Worm (Caenorhabditis elegans) whole organism, young adult: ENCODE measurements around the gene wht-7.

Experiments used
- C06A6.2 ChIP-seq: fragments of 200-800 bp; sonication (Bioruptor generic); conservative IDR thresholded peaks from 2 replicates; pipeline ENCODE4 v1.3.6; 2022; ENCODE audit warnings: missing genetic modification characterization, missing compliant biosample characterization
- C17E4.6 ChIP-seq: fragments of 200-800 bp; sonication (Bioruptor generic); IDR thresholded peaks from 2 replicates; pipeline ENCODE4 v1.3.6; 2022; ENCODE audit warnings: missing genetic modification reagents, missing genetic modification characterization, missing compliant biosample characterization
- F37B4.10 ChIP-seq: fragments of 200-800 bp; sonication (Bioruptor generic); IDR thresholded peaks from 2 replicates; pipeline ENCODE4 v1.3.6; 2022; ENCODE audit warnings: missing genetic modification characterization, missing compliant biosample characterization
- F52B5.7 ChIP-seq: sonication (generic microtip); optimal IDR thresholded peaks from 2 replicates; lab custom pipeline; 2016; ENCODE audit warnings: mild to moderate bottlenecking, missing genetic modification characterization, missing compliant biosample characterization
- F57C9.4 ChIP-seq: sonication (generic microtip); optimal IDR thresholded peaks from 2 replicates; lab custom pipeline; 2017; ENCODE audit warnings: mild to moderate bottlenecking, missing genetic modification characterization, missing compliant biosample characterization
- Y53G8AR.9 ChIP-seq: fragments of 200-800 bp; sonication (Bioruptor generic); conservative IDR thresholded peaks from 2 replicates; pipeline ENCODE4 v1.3.6; 2022; ENCODE audit warnings: missing genetic modification reagents, missing genetic modification characterization, missing compliant biosample characterization
- Y56A3A.18 ChIP-seq: fragments of 200-800 bp; sonication (Bioruptor generic); IDR thresholded peaks from 2 replicates; pipeline ENCODE4 v1.3.6; 2022; ENCODE audit warnings: missing genetic modification reagents, missing genetic modification characterization, missing compliant biosample characterization
- Y67H2A.10 ChIP-seq: fragments of 200-800 bp; sonication (Bioruptor generic); conservative IDR thresholded peaks from 2 replicates; pipeline ENCODE4 v1.3.6; 2022; ENCODE audit warnings: missing genetic modification reagents, missing genetic modification characterization, missing compliant biosample characterization
- ama-1 ChIP-seq, 3 experiments: fragments of 150-350 bp in 1 of 3; sonication (generic microtip) in 2 of 3; optimal IDR thresholded peaks; 2 replicates each; lab custom pipeline; 2014 to 2018; ENCODE audit warnings: missing biosample characterization in 2 of 3, missing genetic modification characterization in 2 of 3, missing genetic modification reagents in 2 of 3
- bed-2 ChIP-seq: fragments of 200-800 bp; sonication (Bioruptor generic); IDR thresholded peaks from 2 replicates; pipeline ENCODE4 v1.3.6; 2022; ENCODE audit warnings: missing genetic modification reagents, missing genetic modification characterization, missing compliant biosample characterization
- cebp-2 ChIP-seq: fragments of 200-800 bp; sonication (Bioruptor generic); IDR thresholded peaks from 2 replicates; pipeline ENCODE4 v1.3.6; 2022; ENCODE audit warnings: missing genetic modification characterization, missing compliant biosample characterization
- ceh-58 ChIP-seq: fragments of 200-800 bp; sonication (Bioruptor generic); IDR thresholded peaks from 2 replicates; pipeline ENCODE4 v1.3.6; 2022; ENCODE audit warnings: missing genetic modification characterization, missing compliant biosample characterization
- dpff-1 ChIP-seq: sonication (generic microtip); optimal IDR thresholded peaks from 2 replicates; lab custom pipeline; 2017; ENCODE audit warnings: mild to moderate bottlenecking, missing genetic modification characterization, missing compliant biosample characterization
- egl-18 ChIP-seq: fragments of 200-800 bp; sonication (Bioruptor generic); IDR thresholded peaks from 2 replicates; pipeline ENCODE4 v1.3.6; 2022; ENCODE audit warnings: missing genetic modification reagents, missing genetic modification characterization, missing compliant biosample characterization
- egl-44 ChIP-seq: fragments of 200-800 bp; sonication (Bioruptor generic); IDR thresholded peaks from 2 replicates; pipeline ENCODE4 v1.3.6; 2022; ENCODE audit warnings: missing genetic modification reagents, missing genetic modification characterization, missing compliant biosample characterization
- ekl-4 ChIP-seq: fragments of 200-800 bp; sonication (Bioruptor generic); IDR thresholded peaks from 2 replicates; pipeline ENCODE4 v1.3.6; 2022; ENCODE audit warnings: missing genetic modification reagents, missing genetic modification characterization, missing compliant biosample characterization
- hlh-12 ChIP-seq: sonication (generic microtip); optimal IDR thresholded peaks from 2 replicates; lab custom pipeline; 2016; ENCODE audit warnings: missing genetic modification characterization, missing compliant biosample characterization
- hsf-1 ChIP-seq: fragments of 200-800 bp; sonication (Bioruptor generic); IDR thresholded peaks from 2 replicates; pipeline ENCODE4 v1.3.6; 2022; ENCODE audit warnings: missing genetic modification reagents, missing genetic modification characterization, missing compliant biosample characterization
- lin-54 ChIP-seq: fragments of 200-800 bp; sonication (Bioruptor generic); optimal IDR thresholded peaks from 2 replicates; lab custom pipeline; 2018; ENCODE audit warnings: mild to moderate bottlenecking, missing genetic modification characterization, missing compliant biosample characterization
- lsl-1 ChIP-seq: fragments of 200-800 bp; sonication (Bioruptor generic); optimal IDR thresholded peaks from 2 replicates; lab custom pipeline; 2018; ENCODE audit warnings: mild to moderate bottlenecking, missing genetic modification characterization, moderate library complexity, missing compliant biosample characterization
- mcd-1 ChIP-seq: fragments of 200-800 bp; sonication (Bioruptor generic); IDR thresholded peaks from 2 replicates; pipeline ENCODE4 v1.3.6; 2022; ENCODE audit warnings: missing genetic modification reagents, missing genetic modification characterization, missing compliant biosample characterization
- mxl-1 ChIP-seq: sonication (generic microtip); optimal IDR thresholded peaks from 2 replicates; lab custom pipeline; 2016; ENCODE audit warnings: missing genetic modification characterization, missing compliant biosample characterization
- nfyb-1 ChIP-seq: fragments of 200-800 bp; sonication (Bioruptor generic); IDR thresholded peaks from 2 replicates; pipeline ENCODE4 v1.3.6; 2022; ENCODE audit warnings: missing genetic modification reagents, missing genetic modification characterization, missing compliant biosample characterization
- nhr-80 ChIP-seq: sonication (generic microtip); optimal IDR thresholded peaks from 2 replicates; lab custom pipeline; 2016; ENCODE audit warnings: missing genetic modification characterization, missing compliant biosample characterization
- snpc-1.3 ChIP-seq: sonication (generic microtip); optimal IDR thresholded peaks from 2 replicates; lab custom pipeline; 2017; ENCODE audit warnings: missing genetic modification characterization, mild to moderate bottlenecking, missing compliant biosample characterization, antibody characterized with exemption, moderate library complexity, missing genotype, missing genetic modification reagents; ENCODE audit not compliant: insufficient read depth
- somi-1 ChIP-seq: fragments of 200-800 bp; sonication (Bioruptor generic); optimal IDR thresholded peaks from 2 replicates; lab custom pipeline; 2018; ENCODE audit warnings: mild to moderate bottlenecking, missing genetic modification characterization, missing compliant biosample characterization
- tbp1 ChIP-seq: fragments of 200-800 bp; sonication (Bioruptor generic); optimal IDR thresholded peaks from 2 replicates; lab custom pipeline; 2018; ENCODE audit warnings: mild to moderate bottlenecking, missing genetic modification characterization, missing compliant biosample characterization
- xnd-1 ChIP-seq: sonication (generic microtip); optimal IDR thresholded peaks from 2 replicates; lab custom pipeline; 2016; ENCODE audit warnings: missing genotype, missing genetic modification reagents, missing genetic modification characterization, missing compliant biosample characterization
- zim-3 ChIP-seq: sonication (generic microtip); optimal IDR thresholded peaks from 2 replicates; lab custom pipeline; 2017; ENCODE audit warnings: mild to moderate bottlenecking, missing genetic modification characterization, moderate library complexity, missing compliant biosample characterization
- ztf-22 ChIP-seq: fragments of 200-800 bp; sonication (Bioruptor generic); optimal IDR thresholded peaks from 2 replicates; lab custom pipeline; 2018; ENCODE audit warnings: mild to moderate bottlenecking, missing genetic modification characterization, moderate library complexity, missing compliant biosample characterization
- ztf-26 ChIP-seq: sonication (generic microtip); optimal IDR thresholded peaks from 2 replicates; lab custom pipeline; 2017; ENCODE audit warnings: missing genetic modification characterization, missing compliant biosample characterization
- ztf-3 ChIP-seq: fragments of 200-800 bp; sonication (Bioruptor generic); optimal IDR thresholded peaks from 2 replicates; lab custom pipeline; 2018; ENCODE audit warnings: mild to moderate bottlenecking, missing genetic modification characterization, missing compliant biosample characterization

wht-7 gene

DNA sequence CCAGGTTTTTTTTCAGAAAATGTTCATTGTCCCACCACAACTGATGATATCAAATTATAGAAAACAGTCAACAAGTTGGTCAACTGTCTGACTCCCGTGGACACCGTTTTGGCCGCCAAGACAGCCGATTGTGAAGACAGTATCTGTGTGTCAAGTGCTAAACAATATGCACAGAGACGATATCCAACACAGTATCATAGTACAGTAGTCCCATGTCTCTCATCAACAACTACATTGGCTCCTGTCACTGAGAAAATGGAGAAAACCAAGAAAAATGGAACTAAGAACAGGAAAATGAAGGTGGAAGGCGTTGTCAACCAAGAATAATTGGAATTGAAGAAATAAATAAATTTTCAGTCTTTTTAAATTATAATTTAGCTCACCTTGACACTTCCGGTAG lies 713 bp downstream of the wht-7 start:
- 0 out of 2 replicates have a peak, but pooled peaks have one; percentile 17 for TF ChIP-seq C06A6.2
- no peak for TF ChIP-seq somi-1 (GFP tag; lab: Kevin White, UChicago)
- TF ChIP-seq Y67H2A.10 (GFP tag; lab: Robert Waterston, UW): no peak
- no peak for TF ChIP-seq ztf-3 (GFP tag; lab: Kevin White, UChicago)
- no peak for TF ChIP-seq ceh-58 (GFP tag; lab: Robert Waterston, UW)
- no peak for TF ChIP-seq nfyb-1 (GFP tag; lab: Robert Waterston, UW)
- 0 out of 2 replicates have a peak, but pooled peaks have one; percentile 52 for TF ChIP-seq cebp-2
- TF ChIP-seq zim-3 (tag; lab: Kevin White, UChicago): peak; percentile 49
- TF ChIP-seq mxl-1 (tag; lab: Kevin White, UChicago): no peak
- TF ChIP-seq xnd-1 (tag; lab: Kevin White, UChicago): no peak
- no peak for TF ChIP-seq lin-54
- TF ChIP-seq bed-2 (GFP tag; lab: Robert Waterston, UW): no peak
- no peak for TF ChIP-seq C17E4.6 (GFP tag; lab: Robert Waterston, UW)
- TF ChIP-seq hlh-12 (tag; lab: Kevin White, UChicago): no peak
- TF ChIP-seq hsf-1 (GFP tag; lab: Robert Waterston, UW): no peak
- TF ChIP-seq ama-1 (optimal IDR thresholded peaks at IDR 0.05; lab: Kevin White, UChicago): no peak
- TF ChIP-seq ama-1 (GFP tag; optimal IDR thresholded peaks at IDR 0.05; lab: Kevin White, UChicago): no peak
- no peak for TF ChIP-seq lsl-1 (GFP tag; lab: Kevin White, UChicago)
- TF ChIP-seq Y53G8AR.9 (GFP tag; lab: Robert Waterston, UW): peak; percentile 36; the same call in 1 of the 2 replicates
- TF ChIP-seq F37B4.10 (GFP tag; lab: Robert Waterston, UW): no peak
- TF ChIP-seq egl-44 (GFP tag; lab: Robert Waterston, UW): no peak
- TF ChIP-seq mcd-1 (GFP tag; lab: Robert Waterston, UW): 0 out of 2 replicates have a peak, but pooled peaks have one; percentile 3
- TF ChIP-seq Y56A3A.18 (GFP tag; lab: Robert Waterston, UW): no peak; the same call in 1 of the 2 replicates
- peak; percentile 43 for TF ChIP-seq dpff-1 (tag; lab: Kevin White, UChicago)

- TF ChIP-seq cebp-2 (no peak), ekl-4 (GFP tag; lab: Robert Waterston, UW) (0 out of 2 replicates have a peak, but pooled peaks have one; percentile 1), snpc-1.3 (tag; lab: Kevin White, UChicago) (no peak)
- TF ChIP-seq, all 124 proteins: peak for 1
Observed at ce11 chrIII:6147903-6148302, 1.5 kb downstream of the wht-7 start, which contains the start of gene Y42G9A.2. TSS of gene Y42G9A.2 (plus strand) at chrIII:6148186.

ce11 chrIII:6146797-6147196 lies 2.6 kb downstream of the wht-7 start:
- TF ChIP-seq F52B5.7 (tag; lab: Kevin White, UChicago) (no peak), xnd-1 (tag; lab: Kevin White, UChicago) (no peak), tbp1 (GFP tag; lab: Kevin White, UChicago) (no peak)
- TF ChIP-seq, all 124 proteins: peak for 0

- TF ChIP-seq egl-18 (GFP tag; lab: Robert Waterston, UW): no peak
- peak; percentile 28 for TF ChIP-seq nhr-80
Observed at ce11 chrIII:6145896-6146295, 3.5 kb downstream of the wht-7 start, which contains the start of gene Y42G9A.3. TSS of gene Y42G9A.3 (plus strand) at chrIII:6146258.

ce11 chrIII:6145309-6145708 lies 4.1 kb downstream of the wht-7 start:
- TF ChIP-seq ztf-26 (tag; lab: Kevin White, UChicago) (peak; percentile 54), lin-54 (no peak), zim-3 (tag; lab: Kevin White, UChicago) (no peak), F57C9.4 (no peak), nhr-80 (peak; percentile 35), ztf-22 (no peak)
